Fruit fly (Drosophila melanogaster) whole organism, embryonic: Measurements from ENCODE around the gene Mlc2.

Experiments used
- Asciz ChIP-seq: fragments of 200-800 bp; sonication (Bioruptor generic); optimal IDR thresholded peaks from 2 replicates; lab custom pipeline; 2017; ENCODE audit warnings: missing biosample characterization, mild to moderate bottlenecking, missing genetic modification characterization, missing genetic modification reagents
- Atf3 ChIP-seq: fragments of 200-800 bp; sonication (Bioruptor generic); optimal IDR thresholded peaks from 3 replicates; lab custom pipeline; 2016; ENCODE audit warnings: missing biosample characterization, missing genetic modification characterization
- BEAF-32 ChIP-seq: fragments of 200-800 bp; sonication (Bioruptor generic); optimal IDR thresholded peaks from 3 replicates; lab custom pipeline; 2017; ENCODE audit warnings: missing biosample characterization, missing genetic modification characterization, mild to moderate bottlenecking, moderate library complexity, missing genetic modification reagents
- Blimp-1 ChIP-seq: fragments of 200-800 bp; sonication (Bioruptor generic); optimal IDR thresholded peaks from 3 replicates; lab custom pipeline; 2018; ENCODE audit warnings: missing biosample characterization, missing genetic modification characterization, mild to moderate bottlenecking, moderate library complexity, missing genetic modification reagents
- CG10321 ChIP-seq: fragments of 200-800 bp; sonication (Bioruptor generic); IDR thresholded peaks from 2 replicates; pipeline ENCODE4 v1.3.6; 2022; ENCODE audit warnings: missing biosample characterization, missing genetic modification characterization
- CG11085 ChIP-seq: fragments of 200-800 bp; sonication (Bioruptor generic); IDR thresholded peaks from 2 replicates; pipeline ENCODE4 v1.3.6; 2022; ENCODE audit warnings: missing biosample characterization, missing genetic modification characterization
- CG11456 ChIP-seq: fragments of 200-800 bp; sonication (Bioruptor generic); IDR thresholded peaks from 3 replicates; pipeline ENCODE4 v1.3.6; 2022; ENCODE audit warnings: missing biosample characterization, missing genetic modification characterization
- CG11723 ChIP-seq: fragments of 200-800 bp; sonication (Bioruptor generic); optimal IDR thresholded peaks from 2 replicates; lab custom pipeline; 2017; ENCODE audit warnings: missing biosample characterization, mild to moderate bottlenecking, missing genetic modification characterization
- CG13296 ChIP-seq: fragments of 200-800 bp; sonication (Bioruptor generic); optimal IDR thresholded peaks from 3 replicates; lab custom pipeline; 2018; ENCODE audit warnings: missing biosample characterization, mild to moderate bottlenecking, missing genetic modification characterization
- CG15696 ChIP-seq: fragments of 200-800 bp; sonication (Bioruptor generic); optimal IDR thresholded peaks from 2 replicates; lab custom pipeline; 2019; ENCODE audit warnings: missing biosample characterization, mild to moderate bottlenecking, missing genetic modification characterization, moderate library complexity
- CG16813 ChIP-seq: fragments of 200-800 bp; sonication (Bioruptor generic); IDR thresholded peaks from 3 replicates; pipeline ENCODE4 v1.3.6; 2022; ENCODE audit warnings: missing biosample characterization, missing genetic modification characterization; ENCODE audit not compliant: partially characterized antibody
- CG3281 ChIP-seq: fragments of 200-800 bp; sonication (Bioruptor generic); optimal IDR thresholded peaks from 3 replicates; lab custom pipeline; 2017; ENCODE audit warnings: missing biosample characterization, mild to moderate bottlenecking, missing genetic modification characterization
- CG34376 ChIP-seq: fragments of 200-800 bp; sonication (Bioruptor generic); optimal IDR thresholded peaks from 2 replicates; lab custom pipeline; 2018; ENCODE audit warnings: missing biosample characterization, mild to moderate bottlenecking, missing genetic modification characterization
- CG7357 ChIP-seq: fragments of 200-800 bp; sonication (Bioruptor generic); IDR thresholded peaks from 3 replicates; pipeline ENCODE4 v1.3.6; 2022; ENCODE audit warnings: missing biosample characterization, missing genetic modification characterization
- CG7928 ChIP-seq: fragments of 200-800 bp; sonication (Bioruptor generic); optimal IDR thresholded peaks from 2 replicates; lab custom pipeline; 2017; ENCODE audit warnings: missing biosample characterization, mild to moderate bottlenecking, missing genetic modification characterization
- CG8359 ChIP-seq: fragments of 200-800 bp; sonication (Bioruptor generic); optimal IDR thresholded peaks from 2 replicates; lab custom pipeline; 2017; ENCODE audit warnings: missing biosample characterization, mild to moderate bottlenecking, missing genetic modification characterization, borderline replicate concordance
- CHES-1-like ChIP-seq: fragments of 200-800 bp; sonication (Bioruptor generic); optimal IDR thresholded peaks from 2 replicates; lab custom pipeline; 2016; ENCODE audit warnings: missing biosample characterization, missing genetic modification characterization
- Dbx ChIP-seq: fragments of 200-800 bp; sonication (Bioruptor generic); IDR thresholded peaks from 3 replicates; pipeline ENCODE4 v1.3.6; 2022; ENCODE audit warnings: missing biosample characterization, missing genetic modification characterization
- Doc2 ChIP-seq: fragments of 200-800 bp; sonication (Bioruptor generic); IDR thresholded peaks from 2 replicates; pipeline ENCODE4 v1.3.6; 2022; ENCODE audit warnings: missing biosample characterization, missing genetic modification characterization
- Drgx ChIP-seq: fragments of 200-800 bp; sonication (Bioruptor generic); IDR thresholded peaks from 2 replicates; pipeline ENCODE4 v1.3.6; 2022; ENCODE audit warnings: missing biosample characterization, missing genetic modification characterization
- ERR ChIP-seq: fragments of 200-800 bp; sonication (Bioruptor generic); optimal IDR thresholded peaks from 2 replicates; lab custom pipeline; 2016; ENCODE audit warnings: missing biosample characterization, missing genetic modification characterization
- Fer3 ChIP-seq: fragments of 200-800 bp; sonication (Bioruptor generic); optimal IDR thresholded peaks from 2 replicates; lab custom pipeline; 2018; ENCODE audit warnings: missing biosample characterization, mild to moderate bottlenecking, missing genetic modification characterization, moderate library complexity
- HLH54F ChIP-seq: fragments of 200-800 bp; sonication (Bioruptor generic); optimal IDR thresholded peaks from 3 replicates; lab custom pipeline; 2016; ENCODE audit warnings: missing biosample characterization, missing genetic modification characterization
- HmgD ChIP-seq: fragments of 200-800 bp; sonication (Bioruptor generic); optimal IDR thresholded peaks from 3 replicates; lab custom pipeline; 2016; ENCODE audit warnings: missing biosample characterization, missing genetic modification characterization
- Ssrp ChIP-seq: fragments of 200-800 bp; sonication (Bioruptor generic); optimal IDR thresholded peaks from 2 replicates; lab custom pipeline; 2018; ENCODE audit warnings: missing biosample characterization, mild to moderate bottlenecking, missing genetic modification characterization, moderate library complexity
- abd-A ChIP-seq: fragments of 200-800 bp; sonication (Bioruptor generic); optimal IDR thresholded peaks from 3 replicates; lab custom pipeline; 2019; ENCODE audit warnings: missing biosample characterization, mild to moderate bottlenecking, missing genetic modification characterization, moderate library complexity
- ara ChIP-seq: fragments of 200-800 bp; sonication (Bioruptor generic); IDR thresholded peaks from 2 replicates; pipeline ENCODE4 v1.3.6; 2022; ENCODE audit warnings: missing biosample characterization, missing genetic modification characterization
- ase ChIP-seq: fragments of 200-800 bp; sonication (Bioruptor generic); IDR thresholded peaks from 3 replicates; pipeline ENCODE4 v1.3.6; 2022; ENCODE audit warnings: missing biosample characterization, missing genetic modification characterization
- ash1 ChIP-seq: fragments of 200-800 bp; sonication (Bioruptor generic); optimal IDR thresholded peaks from 2 replicates; lab custom pipeline; 2018; ENCODE audit warnings: missing biosample characterization, mild to moderate bottlenecking, missing genetic modification characterization
- crol ChIP-seq: fragments of 200-800 bp; sonication (Bioruptor generic); IDR thresholded peaks from 2 replicates; pipeline ENCODE4 v1.3.6; 2022; ENCODE audit warnings: missing biosample characterization, missing genetic modification characterization
- disco-r ChIP-seq: fragments of 200-800 bp; sonication (Bioruptor generic); optimal IDR thresholded peaks from 2 replicates; lab custom pipeline; 2016; ENCODE audit warnings: missing biosample characterization, missing genetic modification characterization
- ftz-f1 ChIP-seq: fragments of 200-800 bp; sonication (Bioruptor generic); optimal IDR thresholded peaks from 2 replicates; lab custom pipeline; 2016; ENCODE audit warnings: missing biosample characterization, missing genetic modification characterization
- grau ChIP-seq: fragments of 200-800 bp; optimal IDR thresholded peaks from 3 replicates; lab custom pipeline; 2019; ENCODE audit warnings: missing biosample characterization, mild to moderate bottlenecking, missing genetic modification characterization, moderate library complexity
- gsb ChIP-seq: fragments of 200-800 bp; sonication (Bioruptor generic); IDR thresholded peaks from 2 replicates; pipeline ENCODE4 v1.3.6; 2022; ENCODE audit warnings: missing biosample characterization, missing genetic modification characterization
- hb ChIP-seq: fragments of 200-800 bp; sonication (Bioruptor generic); IDR thresholded peaks from 3 replicates; pipeline ENCODE4 v1.3.6; 2022; ENCODE audit warnings: missing biosample characterization, missing genetic modification characterization; ENCODE audit not compliant: partially characterized antibody
- insv ChIP-seq, 2 experiments: fragments of 200-800 bp; sonication (Bioruptor generic); optimal IDR thresholded peaks; 3 replicates each; lab custom pipeline; 2016 to 2018; ENCODE audit warnings: missing biosample characterization in 2 of 2, missing genetic modification characterization in 2 of 2
- lbe ChIP-seq: fragments of 200-800 bp; sonication (Bioruptor generic); optimal IDR thresholded peaks from 2 replicates; lab custom pipeline; 2016; ENCODE audit warnings: missing biosample characterization, mild to moderate bottlenecking, missing genetic modification characterization
- maf-S ChIP-seq: fragments of 200-800 bp; sonication (Bioruptor generic); optimal IDR thresholded peaks from 2 replicates; lab custom pipeline; 2016; ENCODE audit warnings: missing biosample characterization, missing genetic modification characterization
- nau ChIP-seq: fragments of 200-800 bp; sonication (Bioruptor generic); optimal IDR thresholded peaks from 3 replicates; lab custom pipeline; 2017; ENCODE audit warnings: missing biosample characterization, mild to moderate bottlenecking, missing genetic modification characterization, missing genetic modification reagents
- oc ChIP-seq: fragments of 200-800 bp; sonication (Bioruptor generic); optimal IDR thresholded peaks from 2 replicates; lab custom pipeline; 2018; ENCODE audit warnings: missing biosample characterization, mild to moderate bottlenecking, missing genetic modification characterization, moderate library complexity
- p53 ChIP-seq: fragments of 200-800 bp; sonication (Bioruptor generic); optimal IDR thresholded peaks from 2 replicates; lab custom pipeline; 2016; ENCODE audit warnings: missing biosample characterization, missing genetic modification characterization
- phol ChIP-seq: fragments of 200-800 bp; sonication (Bioruptor generic); optimal IDR thresholded peaks from 3 replicates; lab custom pipeline; 2018; ENCODE audit warnings: missing biosample characterization, mild to moderate bottlenecking, missing genetic modification characterization, moderate library complexity
- pnt ChIP-seq: fragments of 200-800 bp; sonication (Bioruptor generic); optimal IDR thresholded peaks from 3 replicates; lab custom pipeline; 2016; ENCODE audit warnings: missing biosample characterization, missing genetic modification characterization
- pum ChIP-seq: fragments of 200-800 bp; sonication (Bioruptor generic); optimal IDR thresholded peaks from 2 replicates; lab custom pipeline; 2016; ENCODE audit warnings: missing biosample characterization, missing genetic modification characterization
- sisA ChIP-seq: fragments of 200-800 bp; sonication (Bioruptor generic); IDR thresholded peaks from 2 replicates; pipeline ENCODE4 v1.3.6; 2022; ENCODE audit warnings: missing biosample characterization, missing genetic modification characterization
- tgo ChIP-seq: fragments of 200-800 bp; sonication (Bioruptor generic); IDR thresholded peaks from 3 replicates; pipeline ENCODE4 v1.3.6; 2022; ENCODE audit warnings: missing biosample characterization, missing genetic modification characterization
- twi ChIP-seq: fragments of 200-800 bp; optimal IDR thresholded peaks from 2 replicates; lab custom pipeline; 2019; ENCODE audit warnings: missing biosample characterization, mild to moderate bottlenecking, missing genetic modification characterization, moderate library complexity
- vfl ChIP-seq: fragments of 200-800 bp; sonication (Bioruptor generic); optimal IDR thresholded peaks from 2 replicates; lab custom pipeline; 2016; ENCODE audit warnings: missing biosample characterization, missing genetic modification characterization
- zen2 ChIP-seq: fragments of 200-800 bp; sonication (Bioruptor generic); IDR thresholded peaks from 3 replicates; pipeline ENCODE4 v1.3.6; 2022; ENCODE audit warnings: missing biosample characterization, missing genetic modification characterization; ENCODE audit not compliant: partially characterized antibody

The Mlc2 gene

dm6 chr3R:30208766-30209484 lies 34.6 kb upstream of the Mlc2 start, which contains the start of gene RpS7 (continued):
- TF ChIP-seq ase (peak; percentile 83), vfl (GFP tag; lab: Kevin White, UChicago) (no peak), phol (tag; lab: Kevin White, UChicago) (peak; percentile 62), zen2 (GFP tag; lab: Robert Waterston, UW) (peak; percentile 94), Fer3 (peak; percentile 72), Ssrp (tag; lab: Kevin White, UChicago) (no peak), hb (GFP tag; lab: Robert Waterston, UW) (peak; percentile 98), lbe (peak; percentile 75), Doc2 (no peak), crol (GFP tag; lab: Robert Waterston, UW) (0 out of 2 replicates have a peak, but pooled peaks have one; percentile 24), abd-A (tag; lab: Kevin White, UChicago) (no peak), CG7928 (no peak), CG34376 (GFP tag; lab: Kevin White, UChicago) (peak; percentile 92), HLH54F (GFP tag; lab: Kevin White, UChicago) (peak; percentile 5), grau (tag; lab: Kevin White, UChicago) (peak; percentile 52), ash1 (GFP tag; lab: Kevin White, UChicago) (peak; percentile 42), Atf3 (no peak), twi (tag; lab: Kevin White, UChicago) (peak; percentile 0), nau (GFP tag; lab: Kevin White, UChicago) (peak; percentile 81), CG10321 (GFP tag; lab: Robert Waterston, UW) (peak; percentile 39; the same call in 1 of the 2 replicates), CG11723 (GFP tag; lab: Kevin White, UChicago) (peak; percentile 60), maf-S (no peak), pnt (GFP tag; lab: Kevin White, UChicago) (no peak), pum (GFP tag; lab: Kevin White, UChicago) (no peak), Asciz (GFP tag; lab: Kevin White, UChicago) (peak; percentile 78), CG16813 (GFP tag; lab: Robert Waterston, UW) (peak; percentile 98), oc (tag; lab: Kevin White, UChicago) (peak; percentile 32), p53 (no peak), CG15696 (tag; lab: Kevin White, UChicago) (no peak), ara (GFP tag; lab: Robert Waterston, UW) (peak; percentile 61), sisA (GFP tag; lab: Robert Waterston, UW) (0 out of 2 replicates have a peak, but pooled peaks have one; percentile 15), gsb (GFP tag; lab: Robert Waterston, UW) (peak; percentile 71), CG7357 (GFP tag; lab: Robert Waterston, UW) (peak; percentile 38; the same call in 2 of the 3 replicates), CG8359 (peak; percentile 60), CG13296 (GFP tag; lab: Kevin White, UChicago) (peak; percentile 89), BEAF-32 (peak; percentile 96), tgo (GFP tag; lab: Robert Waterston, UW) (peak; percentile 66), insv (GFP tag; optimal IDR thresholded peaks at IDR 0.05; lab: Kevin White, UChicago) (peak in 1 of 2 experiments; percentile 50), ftz-f1 (GFP tag; lab: Kevin White, UChicago) (no peak), ERR (GFP tag; lab: Kevin White, UChicago) (no peak), CG3281 (GFP tag; lab: Kevin White, UChicago) (peak; percentile 83), CHES-1-like (GFP tag; lab: Kevin White, UChicago) (peak; percentile 32), HmgD (no peak), CG11456 (GFP tag; lab: Robert Waterston, UW) (peak; percentile 91), Dbx (GFP tag; lab: Robert Waterston, UW) (peak; percentile 82), Drgx (GFP tag; lab: Robert Waterston, UW) (peak; percentile 53), CG11085 (GFP tag; lab: Robert Waterston, UW) (peak; percentile 80), disco-r (GFP tag; lab: Kevin White, UChicago) (peak; percentile 30), Blimp-1 (GFP tag; lab: Kevin White, UChicago) (peak; percentile 14)
